Worm (Caenorhabditis elegans) whole organism, mixed stage, embryonic: ENCODE results near the gene mes-6.

Experiments
- elt-3 ChIP-seq: fragments of 150-350 bp; optimal IDR thresholded peaks from 2 replicates; lab custom pipeline; 2014; ENCODE audit warnings: missing biosample characterization, missing genetic modification characterization
- ham-2 ChIP-seq: fragments of 200-800 bp; sonication (Bioruptor generic); optimal IDR thresholded peaks from 2 replicates; lab custom pipeline; 2018; ENCODE audit warnings: mild to moderate bottlenecking, missing genetic modification characterization, missing compliant biosample characterization
- lsy-2 ChIP-seq: fragments of 150-350 bp; optimal IDR thresholded peaks from 2 replicates; lab custom pipeline; 2014; ENCODE audit warnings: missing biosample characterization, missing genetic modification characterization
- pha-4 ChIP-seq: fragments of 150-350 bp; optimal IDR thresholded peaks from 2 replicates; lab custom pipeline; 2018; ENCODE audit warnings: missing biosample characterization, missing genetic modification reagents, missing genetic modification characterization
- snpc-4 ChIP-seq: fragments of 150-350 bp; optimal IDR thresholded peaks from 2 replicates; lab custom pipeline; 2014; ENCODE audit warnings: missing biosample characterization, missing genetic modification characterization
- unc-62 ChIP-seq: fragments of 150-350 bp; optimal IDR thresholded peaks from 2 replicates; lab custom pipeline; 2014; ENCODE audit warnings: missing biosample characterization, missing genetic modification reagents, missing genetic modification characterization

DNA sequence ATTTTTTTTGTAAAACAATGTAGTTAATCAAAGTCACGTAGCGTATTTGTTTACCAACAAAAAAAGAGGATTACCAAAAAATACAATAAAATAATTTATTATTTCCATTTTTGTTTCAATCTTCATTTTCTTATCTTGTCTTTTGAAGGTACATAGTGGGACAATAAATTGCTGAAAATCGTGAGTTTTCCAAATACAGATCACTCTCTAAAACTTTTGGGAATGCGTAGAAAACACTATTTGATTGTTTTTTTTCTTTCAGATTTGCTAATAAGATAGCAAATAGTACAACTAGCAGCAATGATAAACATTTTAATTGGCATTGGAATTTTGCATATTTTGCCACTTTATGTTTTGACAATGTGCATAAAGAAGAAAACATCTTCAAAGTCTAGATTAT is 9.7 kb upstream of the mes-6 start, which contains the start of gene C28C12.1:
- TF ChIP-seq lsy-2 (tag; lab: Kevin White, UChicago) (no peak), elt-3 (tag; lab: Kevin White, UChicago) (no peak), pha-4 (tag; lab: Kevin White, UChicago) (no peak), unc-62 (no peak), snpc-4 (no peak), ham-2 (GFP tag; lab: Kevin White, UChicago) (no peak)
